Worm (Caenorhabditis elegans) whole organism, L4 larva: ENCODE data around the gene C07A4.3.

Experiments used
- D1046.2 ChIP-seq: fragments of 200-800 bp; sonication (Bioruptor generic); IDR thresholded peaks from 2 replicates; pipeline ENCODE4 v1.3.6; 2022; ENCODE audit warnings: missing genetic modification characterization, missing compliant biosample characterization
- F10B5.3 ChIP-seq: sonication (generic microtip); optimal IDR thresholded peaks from 2 replicates; lab custom pipeline; 2016; ENCODE audit warnings: mild to moderate bottlenecking, missing genetic modification characterization, missing compliant biosample characterization
- F26F4.8 ChIP-seq: fragments of 200-800 bp; sonication (Bioruptor generic); conservative IDR thresholded peaks from 2 replicates; pipeline ENCODE4 v1.3.6; 2022; ENCODE audit warnings: missing genetic modification characterization, missing compliant biosample characterization
- F37D6.2 ChIP-seq: sonication (generic microtip); optimal IDR thresholded peaks from 2 replicates; lab custom pipeline; 2016; ENCODE audit warnings: mild to moderate bottlenecking, missing genetic modification characterization, missing compliant biosample characterization
- F49E8.2 ChIP-seq: sonication (generic microtip); optimal IDR thresholded peaks from 2 replicates; lab custom pipeline; 2016; ENCODE audit warnings: missing compliant biosample characterization, mild to moderate bottlenecking, missing genetic modification characterization, borderline replicate concordance
- R02D3.7 ChIP-seq: fragments of 150-350 bp; sonication (generic microtip); optimal IDR thresholded peaks from 3 replicates; lab custom pipeline; 2014; ENCODE audit warnings: missing biosample characterization, missing genetic modification characterization
- T26A8.4 ChIP-seq: fragments of 200-800 bp; sonication (Bioruptor generic); IDR thresholded peaks from 2 replicates; pipeline ENCODE4 v1.3.6; 2022; ENCODE audit warnings: missing genetic modification characterization, missing compliant biosample characterization
- Y48G9A.11 ChIP-seq: fragments of 200-800 bp; sonication (Bioruptor generic); IDR thresholded peaks from 2 replicates; pipeline ENCODE4 v1.3.6; 2022; ENCODE audit warnings: missing genetic modification reagents, missing genetic modification characterization, missing compliant biosample characterization
- aha-1 ChIP-seq: fragments of 150-350 bp; peaks from one replicate; lab custom pipeline; 2014; ENCODE audit warnings: missing biosample characterization, missing genetic modification characterization
- ceh-20 ChIP-seq: fragments of 200-800 bp; sonication (Bioruptor generic); IDR thresholded peaks from 2 replicates; pipeline ENCODE4 v1.3.6; 2022; ENCODE audit warnings: missing genetic modification reagents, missing genetic modification characterization, missing compliant biosample characterization
- ceh-28 ChIP-seq: fragments of 150-350 bp; optimal IDR thresholded peaks from 2 replicates; lab custom pipeline; 2014; ENCODE audit warnings: missing biosample characterization, missing genetic modification reagents, missing genetic modification characterization
- ceh-44 ChIP-seq: fragments of 200-800 bp; sonication (Bioruptor generic); IDR thresholded peaks from 2 replicates; pipeline ENCODE4 v1.3.6; 2022; ENCODE audit warnings: missing genetic modification reagents, missing genetic modification characterization, missing compliant biosample characterization
- ceh-62 ChIP-seq: sonication (generic microtip); optimal IDR thresholded peaks from 2 replicates; lab custom pipeline; 2017; ENCODE audit warnings: missing biosample characterization, missing genetic modification characterization
- ctbp-1 ChIP-seq: fragments of 200-800 bp; sonication (Bioruptor generic); IDR thresholded peaks from 2 replicates; pipeline ENCODE4 v1.3.6; 2022; ENCODE audit warnings: missing genetic modification reagents, missing genetic modification characterization, missing compliant biosample characterization
- daf-19 ChIP-seq: fragments of 200-800 bp; sonication (Bioruptor generic); conservative IDR thresholded peaks from 2 replicates; pipeline ENCODE4 v1.3.6; 2022; ENCODE audit warnings: missing genetic modification characterization, missing compliant biosample characterization
- dmd-8 ChIP-seq: fragments of 200-800 bp; sonication (Bioruptor generic); IDR thresholded peaks from 2 replicates; pipeline ENCODE4 v1.3.6; 2022; ENCODE audit warnings: missing genetic modification characterization, missing compliant biosample characterization
- dpl-1 ChIP-seq: fragments of 150-350 bp; optimal IDR thresholded peaks from 2 replicates; lab custom pipeline; 2014; ENCODE audit warnings: missing biosample characterization, missing genetic modification reagents, missing genetic modification characterization
- egl-27 ChIP-seq: sonication (generic microtip); optimal IDR thresholded peaks from 3 replicates; lab custom pipeline; 2017; ENCODE audit warnings: missing biosample characterization, missing genetic modification reagents, missing genetic modification characterization
- egl-43 ChIP-seq: fragments of 200-800 bp; sonication (Bioruptor generic); IDR thresholded peaks from 2 replicates; pipeline ENCODE4 v1.3.6; 2022; ENCODE audit warnings: missing genetic modification reagents, missing genetic modification characterization, missing compliant biosample characterization
- fkh-10 ChIP-seq: fragments of 150-350 bp; optimal IDR thresholded peaks from 2 replicates; lab custom pipeline; 2014; ENCODE audit warnings: missing biosample characterization, missing genetic modification reagents, missing genetic modification characterization
- gei-8 ChIP-seq: fragments of 200-800 bp; sonication (Bioruptor generic); optimal IDR thresholded peaks from 2 replicates; lab custom pipeline; 2018; ENCODE audit warnings: mild to moderate bottlenecking, missing genetic modification characterization, missing compliant biosample characterization
- hif-1 ChIP-seq, 2 experiments: sonication (generic microtip); optimal IDR thresholded peaks; 2 replicates each; lab custom pipeline; 2016 to 2017; ENCODE audit warnings: missing compliant biosample characterization in 2 of 2, missing genetic modification characterization in 2 of 2, missing genetic modification reagents in 2 of 2, missing genotype in 2 of 2, mild to moderate bottlenecking in 1 of 2
- hlh-30 ChIP-seq: sonication (generic microtip); optimal IDR thresholded peaks from 2 replicates; lab custom pipeline; 2017; ENCODE audit warnings: antibody characterized with exemption, mild to moderate bottlenecking, missing genetic modification characterization, missing compliant biosample characterization; ENCODE audit not compliant: insufficient read depth
- hmg-1.1 ChIP-seq: fragments of 200-800 bp; sonication (Bioruptor generic); IDR thresholded peaks from 2 replicates; pipeline ENCODE4 v1.3.6; 2022; ENCODE audit warnings: missing genetic modification reagents, missing genetic modification characterization, missing compliant biosample characterization
- jun-1 ChIP-seq: fragments of 150-350 bp; optimal IDR thresholded peaks from 2 replicates; lab custom pipeline; 2014; ENCODE audit warnings: missing biosample characterization, missing genetic modification reagents, missing genetic modification characterization
- lim-7 ChIP-seq: fragments of 200-800 bp; sonication (Bioruptor generic); IDR thresholded peaks from 2 replicates; pipeline ENCODE4 v1.3.6; 2022; ENCODE audit warnings: missing genetic modification characterization, missing compliant biosample characterization
- lin-1 ChIP-seq: fragments of 200-800 bp; sonication (Bioruptor generic); IDR thresholded peaks from 2 replicates; pipeline ENCODE4 v1.3.6; 2022; ENCODE audit warnings: missing genetic modification reagents, missing genetic modification characterization, missing compliant biosample characterization
- lin-38 ChIP-seq: fragments of 200-800 bp; sonication (Bioruptor generic); IDR thresholded peaks from 2 replicates; pipeline ENCODE4 v1.3.6; 2022; ENCODE audit warnings: missing genetic modification reagents, missing genetic modification characterization, missing compliant biosample characterization
- lsy-2 ChIP-seq, 2 experiments: fragments of 150-350 bp in 1 of 2; sonication (generic microtip) in 1 of 2; optimal IDR thresholded peaks; 2 replicates each; lab custom pipeline; 2014 to 2017; ENCODE audit warnings: missing biosample characterization in 2 of 2, missing genetic modification characterization in 2 of 2
- madf-9 ChIP-seq: fragments of 200-800 bp; sonication (Bioruptor generic); conservative IDR thresholded peaks from 2 replicates; pipeline ENCODE4 v1.3.6; 2022; ENCODE audit warnings: missing genetic modification reagents, missing genetic modification characterization, missing compliant biosample characterization
- mep-1 ChIP-seq: fragments of 150-350 bp; sonication (generic microtip); optimal IDR thresholded peaks from 3 replicates; lab custom pipeline; 2014; ENCODE audit warnings: missing biosample characterization, missing genetic modification characterization
- mes-2 ChIP-seq: sonication (generic microtip); optimal IDR thresholded peaks from 2 replicates; lab custom pipeline; 2016; ENCODE audit warnings: missing genotype, mild to moderate bottlenecking, missing genetic modification characterization, missing compliant biosample characterization; ENCODE audit not compliant: poor library complexity, severe bottlenecking
- mxl-3 ChIP-seq: fragments of 200-800 bp; sonication (Bioruptor generic); optimal IDR thresholded peaks from 2 replicates; lab custom pipeline; 2018; ENCODE audit warnings: mild to moderate bottlenecking, missing genetic modification characterization, missing compliant biosample characterization
- nhr-10 ChIP-seq: fragments of 150-350 bp; optimal IDR thresholded peaks from 2 replicates; lab custom pipeline; 2014; ENCODE audit warnings: missing biosample characterization, missing genetic modification characterization
- nhr-102 ChIP-seq: sonication (generic microtip); optimal IDR thresholded peaks from 2 replicates; lab custom pipeline; 2016; ENCODE audit warnings: mild to moderate bottlenecking, missing genetic modification characterization, moderate library complexity, missing compliant biosample characterization
- nhr-111 ChIP-seq: fragments of 200-800 bp; sonication (Bioruptor generic); optimal IDR thresholded peaks from 2 replicates; lab custom pipeline; 2018; ENCODE audit warnings: mild to moderate bottlenecking, missing genetic modification characterization, missing compliant biosample characterization
- nhr-237 ChIP-seq: sonication (generic microtip); optimal IDR thresholded peaks from 2 replicates; lab custom pipeline; 2017; ENCODE audit warnings: missing biosample characterization, missing genetic modification characterization
- nhr-41 ChIP-seq: fragments of 200-800 bp; sonication (Bioruptor generic); IDR thresholded peaks from 2 replicates; pipeline ENCODE4 v1.3.6; 2022; ENCODE audit warnings: missing genetic modification reagents, missing genetic modification characterization, missing compliant biosample characterization
- nhr-42 ChIP-seq: fragments of 200-800 bp; sonication (Bioruptor generic); IDR thresholded peaks from 2 replicates; pipeline ENCODE4 v1.3.6; 2022; ENCODE audit warnings: missing genetic modification characterization, missing compliant biosample characterization
- nhr-6 ChIP-seq: fragments of 150-350 bp; optimal IDR thresholded peaks from 2 replicates; lab custom pipeline; 2014; ENCODE audit warnings: missing biosample characterization, missing genetic modification characterization
- nhr-76 ChIP-seq: fragments of 150-350 bp; optimal IDR thresholded peaks from 2 replicates; lab custom pipeline; 2014; ENCODE audit warnings: missing biosample characterization, missing genetic modification characterization
- nhr-77 ChIP-seq: fragments of 150-350 bp; optimal IDR thresholded peaks from 2 replicates; lab custom pipeline; 2014; ENCODE audit warnings: missing biosample characterization, missing genetic modification characterization
- php-3 ChIP-seq: fragments of 200-800 bp; sonication (Bioruptor generic); IDR thresholded peaks from 2 replicates; pipeline ENCODE4 v1.3.6; 2022; ENCODE audit warnings: missing genetic modification reagents, missing genetic modification characterization, missing compliant biosample characterization
- rbr-2 ChIP-seq: sonication (generic microtip); optimal IDR thresholded peaks from 2 replicates; lab custom pipeline; 2016; ENCODE audit warnings: missing genotype, missing genetic modification characterization, missing compliant biosample characterization
- saeg-2 ChIP-seq: fragments of 200-800 bp; sonication (Bioruptor generic); IDR thresholded peaks from 2 replicates; pipeline ENCODE4 v1.3.6; 2022; ENCODE audit warnings: missing genetic modification reagents, missing genetic modification characterization, missing compliant biosample characterization
- set-16 ChIP-seq: fragments of 200-800 bp; sonication (Bioruptor generic); IDR thresholded peaks from 2 replicates; pipeline ENCODE4 v1.3.6; 2022; ENCODE audit warnings: missing genetic modification reagents, missing genetic modification characterization, missing compliant biosample characterization
- spr-1 ChIP-seq: sonication (generic microtip); optimal IDR thresholded peaks from 2 replicates; lab custom pipeline; 2016; ENCODE audit warnings: mild to moderate bottlenecking, missing genetic modification characterization, missing compliant biosample characterization
- unc-62 ChIP-seq, 3 experiments: fragments of 150-350 bp in 1 of 3; sonication (generic microtip); optimal IDR thresholded peaks in 2 of 3; peaks in 1 of 3; 1 replicate in 1 of 3; 2 replicates in 2 of 3; lab custom pipeline; 2014 to 2017; ENCODE audit warnings: missing biosample characterization in 3 of 3, missing genetic modification characterization in 3 of 3, missing genetic modification reagents in 3 of 3, missing genotype in 1 of 3
- zag-1 ChIP-seq: fragments of 150-350 bp; optimal IDR thresholded peaks from 2 replicates; lab custom pipeline; 2014; ENCODE audit warnings: missing biosample characterization, missing genetic modification characterization
- zfp-2 ChIP-seq: sonication (generic microtip); optimal IDR thresholded peaks from 2 replicates; lab custom pipeline; 2016; ENCODE audit warnings: mild to moderate bottlenecking, missing genetic modification characterization, missing compliant biosample characterization
- ztf-11 ChIP-seq: fragments of 150-350 bp; optimal IDR thresholded peaks from 2 replicates; lab custom pipeline; 2014; ENCODE audit warnings: missing biosample characterization, missing genetic modification characterization

The C07A4.3 gene

DNA sequence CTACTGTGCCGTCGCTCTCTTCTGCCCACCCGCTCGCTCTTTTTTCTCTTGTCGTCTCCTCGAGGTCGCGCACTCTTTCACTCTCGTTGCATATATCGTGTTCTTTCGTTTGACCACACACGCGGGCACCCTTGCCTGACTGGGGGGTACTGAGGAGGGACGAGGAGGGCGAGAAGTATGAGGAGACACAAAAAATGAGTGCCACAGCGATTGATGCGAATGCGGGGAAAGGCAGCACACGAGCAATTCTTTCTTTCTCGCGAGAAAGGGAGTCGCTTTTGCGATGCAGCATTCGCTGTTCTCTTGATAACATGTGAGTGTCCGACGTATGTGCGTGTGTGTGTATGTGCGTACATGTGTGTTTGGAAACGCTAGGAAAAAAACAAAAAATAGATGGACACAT, 13.7 kb downstream of the C07A4.3 start:
- TF ChIP-seq nhr-42 (GFP tag; lab: Robert Waterston, UW), result peak; percentile 55; the same call in 1 of the 2 replicates
- TF ChIP-seq egl-43 (GFP tag; lab: Robert Waterston, UW), result peak; percentile 77; the same call in 1 of the 2 replicates
- TF ChIP-seq php-3, result no peak
- peak; percentile 13 for TF ChIP-seq spr-1 (tag; lab: Kevin White, UChicago)
- TF ChIP-seq mes-2 (tag; lab: Kevin White, UChicago), result peak; percentile 62
- peak; percentile 72; the same call in 1 of the 2 replicates for TF ChIP-seq ceh-44 (GFP tag; lab: Robert Waterston, UW)
- peak; percentile 95 for TF ChIP-seq hlh-30 (tag; lab: Kevin White, UChicago)
- TF ChIP-seq zag-1 (tag; lab: Kevin White, UChicago), result no peak
- peak; percentile 74 for TF ChIP-seq ctbp-1 (GFP tag; lab: Robert Waterston, UW)
- TF ChIP-seq jun-1, result peak; percentile 13
- TF ChIP-seq lsy-2 (tag; optimal IDR thresholded peaks at IDR 0.05; lab: Kevin White, UChicago), result peak; percentile 14 to 73
- TF ChIP-seq mep-1 (tag; lab: Kevin White, UChicago), result peak; percentile 94
- TF ChIP-seq R02D3.7 (tag; lab: Kevin White, UChicago), result no peak
- no peak for TF ChIP-seq Y48G9A.11 (GFP tag; lab: Robert Waterston, UW)
- TF ChIP-seq nhr-111 (GFP tag; lab: Kevin White, UChicago), result no peak
- TF ChIP-seq nhr-102 (tag; lab: Kevin White, UChicago), result peak; percentile 50
- no peak for TF ChIP-seq ceh-28 (tag; lab: Kevin White, UChicago)
- TF ChIP-seq nhr-10 (tag; lab: Kevin White, UChicago), result peak; percentile 29
- no peak for TF ChIP-seq F49E8.2 (tag; lab: Kevin White, UChicago)
- no peak for TF ChIP-seq F26F4.8 (GFP tag; lab: Robert Waterston, UW)
- TF ChIP-seq nhr-77 (tag; lab: Kevin White, UChicago), result peak; percentile 64
- no peak for TF ChIP-seq nhr-76 (tag; lab: Kevin White, UChicago)
- peak; percentile 27 for TF ChIP-seq gei-8 (GFP tag; lab: Kevin White, UChicago)
- TF ChIP-seq ztf-11, result no peak
- TF ChIP-seq hmg-1.1 (GFP tag; lab: Robert Waterston, UW), result peak; percentile 91
- peak; percentile 63 for TF ChIP-seq T26A8.4 (GFP tag; lab: Robert Waterston, UW)
- TF ChIP-seq daf-19 (GFP tag; lab: Robert Waterston, UW), result no peak
- no peak for TF ChIP-seq nhr-237 (tag; lab: Kevin White, UChicago)
- TF ChIP-seq ceh-20, result peak; percentile 57; the same call in 1 of the 2 replicates
- peak; percentile 86 for TF ChIP-seq set-16 (GFP tag; lab: Robert Waterston, UW)
- TF ChIP-seq dpl-1 (GFP tag; lab: Kevin White, UChicago), result peak; percentile 14
- no peak for TF ChIP-seq lim-7 (GFP tag; lab: Robert Waterston, UW)
- peak; percentile 70 for TF ChIP-seq F37D6.2 (tag; lab: Kevin White, UChicago)
- TF ChIP-seq dmd-8 (GFP tag; lab: Robert Waterston, UW), result no peak
- peak; percentile 33 for TF ChIP-seq zfp-2
- TF ChIP-seq aha-1, result peak; percentile 97
- peak; percentile 21 to 68 for TF ChIP-seq hif-1 (tag; optimal IDR thresholded peaks at IDR 0.05; lab: Kevin White, UChicago)
- TF ChIP-seq lin-1 (GFP tag; lab: Robert Waterston, UW), result peak; percentile 35; the same call in 1 of the 2 replicates
- TF ChIP-seq saeg-2 (GFP tag; lab: Robert Waterston, UW), result no peak
- no peak for TF ChIP-seq ceh-62 (tag; lab: Kevin White, UChicago)
- no peak for TF ChIP-seq D1046.2
- peak in 1 of 2 experiments; percentile 100 for TF ChIP-seq unc-62 (GFP tag; optimal IDR thresholded peaks at IDR 0.05 in 1 of 2; lab: Kevin White, UChicago)
- no peak for TF ChIP-seq unc-62 (tag; optimal IDR thresholded peaks at IDR 0.05; lab: Kevin White, UChicago)
- peak; percentile 40; the same call in 1 of the 2 replicates for TF ChIP-seq lin-38 (GFP tag; lab: Robert Waterston, UW)
- peak; percentile 31 for TF ChIP-seq nhr-6 (tag; lab: Kevin White, UChicago)
- no peak for TF ChIP-seq egl-27 (tag; lab: Kevin White, UChicago)
- TF ChIP-seq F10B5.3 (tag; lab: Kevin White, UChicago), result peak; percentile 8
- peak; percentile 92 for TF ChIP-seq rbr-2 (tag; lab: Kevin White, UChicago)
- TF ChIP-seq fkh-10, result peak; percentile 58
- no peak for TF ChIP-seq madf-9 (GFP tag; lab: Robert Waterston, UW)
- TF ChIP-seq mxl-3 (GFP tag; lab: Kevin White, UChicago), result peak; percentile 92
- 0 out of 2 replicates have a peak, but pooled peaks have one; percentile 10 for TF ChIP-seq nhr-41
